Worm (Caenorhabditis elegans): ENCODE measurements around the gene thn-5.
"Not testable (repeated sequence)": the region's sequence is repeated elsewhere in the genome, so short reads cannot be mapped to it uniquely, and the experiment has no call there.

DNA sequence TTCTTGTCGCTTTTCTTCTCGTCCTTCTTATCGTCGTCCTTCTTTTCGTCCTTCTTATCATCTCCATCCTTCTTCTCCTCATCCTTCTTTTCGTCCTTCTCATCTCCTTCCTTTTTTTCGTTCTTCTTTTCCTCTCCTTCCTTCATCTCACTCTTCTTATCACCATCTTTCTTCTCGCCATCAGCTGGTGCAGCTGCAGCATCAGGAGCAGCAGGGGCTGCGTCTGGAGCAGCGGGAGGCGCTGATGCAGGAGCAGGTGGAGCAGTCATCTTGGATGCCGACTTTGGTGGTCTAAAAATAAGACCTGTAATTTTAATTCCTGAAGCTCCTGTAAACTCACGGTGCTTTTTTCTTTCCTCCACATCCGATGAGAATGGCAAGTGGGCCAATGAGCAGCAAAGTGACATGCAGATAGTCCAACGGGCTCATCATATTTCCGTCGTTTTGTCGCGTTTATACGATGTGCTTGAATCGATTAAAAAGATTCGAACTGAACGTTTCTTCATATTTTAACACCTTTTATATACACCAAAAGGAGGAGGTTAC lies 5.3 kb upstream of the thn-5 start, which contains the start of gene cylc-1:
- not testable (repeated sequence) for TF ChIP-seq him-1, dao-5 (tag; optimal IDR thresholded peaks at IDR 0.05)
